Worm (Caenorhabditis elegans) whole organism, early embryonic: ENCODE measurements around the gene Y51A2A.6.

Experiments
- B0310.2 ChIP-seq: sonication (generic microtip); optimal IDR thresholded peaks from 2 replicates; lab custom pipeline; 2016; ENCODE audit warnings: mild to moderate bottlenecking, missing genetic modification characterization, missing compliant biosample characterization
- aly-1 ChIP-seq: sonication (generic microtip); optimal IDR thresholded peaks from 2 replicates; lab custom pipeline; 2016; ENCODE audit warnings: missing genetic modification characterization, missing compliant biosample characterization
- ama-1 ChIP-seq: fragments of 150-350 bp; optimal IDR thresholded peaks from 2 replicates; lab custom pipeline; 2014
- ceh-36 ChIP-seq: sonication (generic microtip); optimal IDR thresholded peaks from 2 replicates; lab custom pipeline; 2016; ENCODE audit warnings: missing genetic modification characterization, inconsistent platforms, missing compliant biosample characterization
- ets-7 ChIP-seq: sonication (generic microtip); optimal IDR thresholded peaks from 2 replicates; lab custom pipeline; 2016; ENCODE audit warnings: missing genotype, missing genetic modification characterization, missing compliant biosample characterization
- flt-1 ChIP-seq: fragments of 200-800 bp; sonication (Bioruptor generic); IDR thresholded peaks from 2 replicates; pipeline ENCODE4 v1.3.6; 2022; ENCODE audit warnings: missing genetic modification characterization, missing compliant biosample characterization
- hmbx-1 ChIP-seq: sonication (generic microtip); optimal IDR thresholded peaks from 2 replicates; lab custom pipeline; 2016; ENCODE audit warnings: mild to moderate bottlenecking, missing genetic modification characterization, missing compliant biosample characterization
- hmg-4 ChIP-seq: fragments of 200-800 bp; sonication (Bioruptor generic); optimal IDR thresholded peaks from 2 replicates; lab custom pipeline; 2018; ENCODE audit warnings: mild to moderate bottlenecking, missing genetic modification characterization, missing compliant biosample characterization
- hnd-1 ChIP-seq: sonication (generic microtip); optimal IDR thresholded peaks from 2 replicates; lab custom pipeline; 2016; ENCODE audit warnings: missing genetic modification characterization, missing compliant biosample characterization
- pes-1 ChIP-seq: fragments of 200-800 bp; sonication (Bioruptor generic); IDR thresholded peaks from 2 replicates; pipeline ENCODE4 v1.3.6; 2022; ENCODE audit warnings: missing genetic modification reagents, missing genetic modification characterization, missing compliant biosample characterization
- scrt-1 ChIP-seq: fragments of 200-800 bp; sonication (Bioruptor generic); IDR thresholded peaks from 2 replicates; pipeline ENCODE4 v1.3.6; 2022; ENCODE audit warnings: missing genetic modification characterization, missing compliant biosample characterization
- sea-1 ChIP-seq: fragments of 200-800 bp; sonication (Bioruptor generic); conservative IDR thresholded peaks from 2 replicates; pipeline ENCODE4 v1.3.6; 2022; ENCODE audit warnings: missing genetic modification characterization, missing compliant biosample characterization
- tra-4 ChIP-seq: sonication (generic microtip); optimal IDR thresholded peaks from 2 replicates; lab custom pipeline; 2017; ENCODE audit warnings: missing genetic modification characterization, missing compliant biosample characterization

- no peak for TF ChIP-seq pes-1 (GFP tag; lab: Robert Waterston, UW)
- no peak for TF ChIP-seq sea-1 (GFP tag; lab: Robert Waterston, UW)
- no peak for TF ChIP-seq aly-1 (tag; lab: Kevin White, UChicago)
- no peak for TF ChIP-seq B0310.2 (tag; lab: Kevin White, UChicago)
- TF ChIP-seq flt-1 (GFP tag; lab: Robert Waterston, UW): no peak
- TF ChIP-seq ama-1 (lab: Kevin White, UChicago): no peak
- TF ChIP-seq tra-4 (tag; lab: Kevin White, UChicago): no peak
- TF ChIP-seq hmbx-1 (tag; lab: Kevin White, UChicago): no peak
- TF ChIP-seq hnd-1 (tag; lab: Kevin White, UChicago): no peak
- TF ChIP-seq hmg-4 (GFP tag; lab: Kevin White, UChicago): no peak
- no peak for TF ChIP-seq ets-7 (tag; lab: Kevin White, UChicago)
- TF ChIP-seq scrt-1 (GFP tag; lab: Robert Waterston, UW): no peak
- TF ChIP-seq ceh-36: no peak
Observed at ce11 chrV:18324525-18324924, 22.0 kb downstream of the Y51A2A.6 start.
